Fruit fly (Drosophila melanogaster) whole organism, embryonic: ENCODE data around the gene CG9920.

Experiments used
- ATbp ChIP-seq: fragments of 200-800 bp; sonication (Bioruptor generic); optimal IDR thresholded peaks from 2 replicates; lab custom pipeline; 2017; ENCODE audit warnings: missing biosample characterization, mild to moderate bottlenecking, missing genetic modification characterization, missing genetic modification reagents
- Adf1 ChIP-seq: fragments of 200-800 bp; sonication (Bioruptor generic); IDR thresholded peaks from 2 replicates; pipeline ENCODE4 v1.3.6; 2022; ENCODE audit warnings: missing biosample characterization, missing genetic modification characterization
- Atf3 ChIP-seq: fragments of 200-800 bp; sonication (Bioruptor generic); optimal IDR thresholded peaks from 3 replicates; lab custom pipeline; 2016; ENCODE audit warnings: missing biosample characterization, missing genetic modification characterization
- Blimp-1 ChIP-seq: fragments of 200-800 bp; sonication (Bioruptor generic); optimal IDR thresholded peaks from 3 replicates; lab custom pipeline; 2018; ENCODE audit warnings: missing biosample characterization, missing genetic modification characterization, mild to moderate bottlenecking, moderate library complexity, missing genetic modification reagents
- Bteb2 ChIP-seq: fragments of 200-800 bp; sonication (Bioruptor generic); optimal IDR thresholded peaks from 2 replicates; lab custom pipeline; 2016; ENCODE audit warnings: missing biosample characterization, missing genetic modification characterization
- CG11696 ChIP-seq: fragments of 200-800 bp; sonication (Bioruptor generic); IDR thresholded peaks from 2 replicates; pipeline ENCODE4 v1.3.6; 2022; ENCODE audit warnings: missing biosample characterization, missing genetic modification characterization
- CG12071 ChIP-seq: fragments of 200-800 bp; sonication (Bioruptor generic); optimal IDR thresholded peaks from 3 replicates; lab custom pipeline; 2018; ENCODE audit warnings: missing biosample characterization, mild to moderate bottlenecking, missing genetic modification characterization
- CG14860 ChIP-seq: fragments of 200-800 bp; sonication (Bioruptor generic); IDR thresholded peaks from 3 replicates; pipeline ENCODE4 v1.3.6; 2022; ENCODE audit warnings: missing biosample characterization, missing genetic modification characterization; ENCODE audit not compliant: partially characterized antibody
- CG17361 ChIP-seq: fragments of 200-800 bp; sonication (Bioruptor generic); IDR thresholded peaks from 3 replicates; pipeline ENCODE4 v1.3.6; 2022; ENCODE audit warnings: missing biosample characterization, missing genetic modification characterization
- CG2129 ChIP-seq: fragments of 200-800 bp; sonication (Bioruptor generic); IDR thresholded peaks from 2 replicates; pipeline ENCODE4 v1.3.6; 2022; ENCODE audit warnings: missing biosample characterization, missing genetic modification characterization; ENCODE audit not compliant: partially characterized antibody
- CG2712 ChIP-seq: fragments of 200-800 bp; optimal IDR thresholded peaks from 3 replicates; lab custom pipeline; 2019; ENCODE audit warnings: missing biosample characterization, mild to moderate bottlenecking, missing genetic modification characterization, moderate library complexity
- CG2889 ChIP-seq: fragments of 200-800 bp; sonication (Bioruptor generic); IDR thresholded peaks from 3 replicates; pipeline ENCODE4 v1.3.6; 2022; ENCODE audit warnings: missing biosample characterization, missing genetic modification characterization
- CG30020 ChIP-seq: fragments of 200-800 bp; optimal IDR thresholded peaks from 2 replicates; lab custom pipeline; 2019; ENCODE audit warnings: missing biosample characterization, mild to moderate bottlenecking, missing genetic modification characterization, moderate library complexity
- CG31365 ChIP-seq: fragments of 200-800 bp; sonication (Bioruptor generic); optimal IDR thresholded peaks from 2 replicates; lab custom pipeline; 2018; ENCODE audit warnings: missing biosample characterization, mild to moderate bottlenecking, missing genetic modification characterization
- CG32532 ChIP-seq: fragments of 200-800 bp; sonication (Bioruptor generic); IDR thresholded peaks from 2 replicates; pipeline ENCODE4 v1.3.6; 2022; ENCODE audit warnings: missing biosample characterization, missing genetic modification characterization
- CG32772 ChIP-seq: fragments of 200-800 bp; sonication (Bioruptor generic); IDR thresholded peaks from 2 replicates; pipeline ENCODE4 v1.3.6; 2022; ENCODE audit warnings: missing biosample characterization, missing genetic modification characterization
- CG4328 ChIP-seq: fragments of 200-800 bp; sonication (Bioruptor generic); optimal IDR thresholded peaks from 3 replicates; lab custom pipeline; 2017; ENCODE audit warnings: missing biosample characterization, missing genetic modification reagents, missing genetic modification characterization
- CG6272 ChIP-seq: fragments of 200-800 bp; sonication (Bioruptor generic); IDR thresholded peaks from 2 replicates; pipeline ENCODE4 v1.3.6; 2022; ENCODE audit warnings: missing biosample characterization, missing genetic modification characterization
- CG9727 ChIP-seq: fragments of 200-800 bp; sonication (Bioruptor generic); optimal IDR thresholded peaks from 3 replicates; lab custom pipeline; 2017; ENCODE audit warnings: missing biosample characterization, mild to moderate bottlenecking, missing genetic modification characterization
- CG9817 ChIP-seq: fragments of 200-800 bp; sonication (Bioruptor generic); optimal IDR thresholded peaks from 2 replicates; lab custom pipeline; 2018; ENCODE audit warnings: missing biosample characterization, mild to moderate bottlenecking, missing genetic modification characterization, moderate library complexity
- D19B ChIP-seq: fragments of 200-800 bp; sonication (Bioruptor generic); optimal IDR thresholded peaks from 2 replicates; lab custom pipeline; 2017; ENCODE audit warnings: missing biosample characterization, mild to moderate bottlenecking, missing genetic modification characterization
- Deaf1 ChIP-seq: fragments of 200-800 bp; optimal IDR thresholded peaks from 3 replicates; lab custom pipeline; 2019; ENCODE audit warnings: missing biosample characterization, mild to moderate bottlenecking, missing genetic modification characterization, moderate library complexity
- Dek ChIP-seq: fragments of 200-800 bp; sonication (Bioruptor generic); optimal IDR thresholded peaks from 3 replicates; lab custom pipeline; 2019; ENCODE audit warnings: missing biosample characterization, mild to moderate bottlenecking, missing genetic modification characterization, moderate library complexity
- Hsf ChIP-seq: fragments of 200-800 bp; sonication (Bioruptor generic); optimal IDR thresholded peaks from 3 replicates; lab custom pipeline; 2016; ENCODE audit warnings: missing biosample characterization, missing genetic modification characterization
- Lim3 ChIP-seq: fragments of 200-800 bp; sonication (Bioruptor generic); IDR thresholded peaks from 2 replicates; pipeline ENCODE4 v1.3.6; 2022; ENCODE audit warnings: missing biosample characterization, missing genetic modification characterization
- Mad ChIP-seq: fragments of 200-800 bp; sonication (Bioruptor generic); optimal IDR thresholded peaks from 2 replicates; lab custom pipeline; 2016; ENCODE audit warnings: missing biosample characterization, missing genetic modification characterization
- Myb ChIP-seq: fragments of 200-800 bp; sonication (Bioruptor generic); optimal IDR thresholded peaks from 2 replicates; lab custom pipeline; 2016; ENCODE audit warnings: missing biosample characterization, missing genetic modification characterization
- NC2α ChIP-seq: fragments of 200-800 bp; sonication (Bioruptor generic); optimal IDR thresholded peaks from 2 replicates; lab custom pipeline; 2016; ENCODE audit warnings: missing biosample characterization, missing genetic modification characterization
- Poxn ChIP-seq: fragments of 200-800 bp; sonication (Bioruptor generic); IDR thresholded peaks from 2 replicates; pipeline ENCODE4 v1.3.6; 2022; ENCODE audit warnings: missing biosample characterization, missing genetic modification characterization
- Rfx ChIP-seq: fragments of 200-800 bp; sonication (Bioruptor generic); IDR thresholded peaks from 2 replicates; pipeline ENCODE4 v1.3.6; 2022; ENCODE audit warnings: missing biosample characterization, missing genetic modification characterization
- Tbp ChIP-seq: fragments of >200 bp; optimal IDR thresholded peaks from 2 replicates; lab custom pipeline; 2018; ENCODE audit warnings: missing biosample characterization, missing genetic modification characterization
- ato ChIP-seq: fragments of 200-800 bp; sonication (Bioruptor generic); IDR thresholded peaks from 2 replicates; pipeline ENCODE4 v1.3.6; 2022; ENCODE audit warnings: missing biosample characterization, missing genetic modification characterization; ENCODE audit not compliant: partially characterized antibody
- chif ChIP-seq, 2 experiments: fragments of 200-800 bp; sonication (Bioruptor generic); optimal IDR thresholded peaks; 3 replicates each; lab custom pipeline; 2016; ENCODE audit warnings: missing biosample characterization in 2 of 2, missing genetic modification characterization in 2 of 2
- chm ChIP-seq: fragments of 200-800 bp; sonication (Bioruptor generic); IDR thresholded peaks from 2 replicates; pipeline ENCODE4 v1.3.6; 2022; ENCODE audit warnings: missing biosample characterization, missing genetic modification characterization
- chn ChIP-seq: fragments of 200-800 bp; sonication (Bioruptor generic); optimal IDR thresholded peaks from 2 replicates; lab custom pipeline; 2016; ENCODE audit warnings: missing biosample characterization, missing genetic modification characterization
- emc ChIP-seq: fragments of 200-800 bp; sonication (Bioruptor generic); optimal IDR thresholded peaks from 2 replicates; lab custom pipeline; 2016; ENCODE audit warnings: missing biosample characterization, missing genetic modification characterization
- en ChIP-seq: fragments of 200-800 bp; sonication (Bioruptor generic); optimal IDR thresholded peaks from 2 replicates; lab custom pipeline; 2016; ENCODE audit warnings: missing biosample characterization, missing genetic modification characterization
- ewg ChIP-seq: fragments of 200-800 bp; sonication (Bioruptor generic); optimal IDR thresholded peaks from 3 replicates; lab custom pipeline; 2017; ENCODE audit warnings: mild to moderate bottlenecking, missing biosample characterization, missing genetic modification reagents, missing genetic modification characterization
- fd102C ChIP-seq: fragments of 200-800 bp; sonication (Bioruptor generic); optimal IDR thresholded peaks from 2 replicates; lab custom pipeline; 2018; ENCODE audit warnings: missing biosample characterization, mild to moderate bottlenecking, missing genetic modification characterization, moderate library complexity
- fru ChIP-seq: fragments of >200 bp; optimal IDR thresholded peaks from 2 replicates; lab custom pipeline; 2017
- ftz-f1 ChIP-seq: fragments of 200-800 bp; sonication (Bioruptor generic); optimal IDR thresholded peaks from 2 replicates; lab custom pipeline; 2016; ENCODE audit warnings: missing biosample characterization, missing genetic modification characterization
- grau ChIP-seq: fragments of 200-800 bp; optimal IDR thresholded peaks from 3 replicates; lab custom pipeline; 2019; ENCODE audit warnings: missing biosample characterization, mild to moderate bottlenecking, missing genetic modification characterization, moderate library complexity
- gsb ChIP-seq: fragments of 200-800 bp; sonication (Bioruptor generic); IDR thresholded peaks from 2 replicates; pipeline ENCODE4 v1.3.6; 2022; ENCODE audit warnings: missing biosample characterization, missing genetic modification characterization
- nerfin-1 ChIP-seq: fragments of 200-800 bp; sonication (Bioruptor generic); optimal IDR thresholded peaks from 3 replicates; lab custom pipeline; 2019; ENCODE audit warnings: missing biosample characterization, mild to moderate bottlenecking, missing genetic modification characterization, moderate library complexity
- nerfin-2 ChIP-seq: fragments of 200-800 bp; sonication (Bioruptor generic); IDR thresholded peaks from 2 replicates; pipeline ENCODE4 v1.3.6; 2022; ENCODE audit warnings: missing biosample characterization, missing genetic modification characterization; ENCODE audit not compliant: partially characterized antibody
- odd ChIP-seq: fragments of 200-800 bp; sonication (Bioruptor generic); optimal IDR thresholded peaks from 2 replicates; lab custom pipeline; 2017; ENCODE audit warnings: missing biosample characterization, mild to moderate bottlenecking, missing genetic modification characterization
- salm ChIP-seq: fragments of 200-800 bp; sonication (Bioruptor generic); optimal IDR thresholded peaks from 2 replicates; lab custom pipeline; 2018; ENCODE audit warnings: missing biosample characterization, mild to moderate bottlenecking, missing genetic modification characterization
- stc ChIP-seq: fragments of 200-800 bp; sonication (Bioruptor generic); IDR thresholded peaks from 2 replicates; pipeline ENCODE4 v1.3.6; 2022; ENCODE audit warnings: missing biosample characterization, missing genetic modification characterization
- tll ChIP-seq, 2 experiments: fragments of 200-800 bp in 1 of 2; fragments of >200 bp in 1 of 2; sonication (Bioruptor generic) in 1 of 2; optimal IDR thresholded peaks; 2 replicates each; lab custom pipeline; 2017 to 2019; ENCODE audit warnings: missing biosample characterization in 2 of 2, missing genetic modification characterization in 2 of 2, mild to moderate bottlenecking in 1 of 2, moderate library complexity in 1 of 2
- unc-4 ChIP-seq: fragments of 200-800 bp; sonication (Bioruptor generic); IDR thresholded peaks from 2 replicates; pipeline ENCODE4 v1.3.6; 2022; ENCODE audit warnings: missing biosample characterization, missing genetic modification characterization; ENCODE audit not compliant: partially characterized antibody
- zfh1 ChIP-seq: fragments of 200-800 bp; sonication (Bioruptor generic); IDR thresholded peaks from 3 replicates; pipeline ENCODE4 v1.3.6; 2022; ENCODE audit warnings: missing biosample characterization, missing genetic modification characterization
- zfh2 ChIP-seq: fragments of 200-800 bp; sonication (Bioruptor generic); optimal IDR thresholded peaks from 2 replicates; lab custom pipeline; 2016; ENCODE audit warnings: missing biosample characterization, missing genetic modification characterization

The CG9920 gene

DNA sequence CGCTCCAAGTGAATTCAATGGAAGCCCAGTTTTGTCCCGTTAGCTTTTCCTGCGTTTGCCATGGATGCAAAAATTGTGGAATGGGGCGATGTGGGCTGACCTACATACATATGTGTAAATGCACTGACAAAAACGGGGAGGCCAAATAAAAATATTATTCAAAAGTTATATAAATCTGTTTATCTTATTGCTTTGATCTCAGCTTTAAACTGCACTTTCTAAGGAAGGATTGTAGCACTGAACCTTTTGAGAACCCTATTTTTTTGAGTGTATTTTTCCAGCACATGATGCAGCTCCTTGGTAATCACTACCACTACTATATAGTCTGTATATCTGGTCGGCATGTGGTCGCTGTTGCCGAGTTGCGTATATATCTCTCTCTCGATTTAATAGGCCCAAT, 20.9 kb downstream of the CG9920 start (continued):
- peak; percentile 21 for TF ChIP-seq CG12071 (GFP tag; lab: Kevin White, UChicago)
- no peak for TF ChIP-seq Tbp (GFP tag; lab: Kevin White, UChicago)
- no peak for TF ChIP-seq Lim3 (GFP tag; lab: Robert Waterston, UW)
- peak; percentile 31 for TF ChIP-seq ATbp (GFP tag; lab: Kevin White, UChicago)
- no peak for TF ChIP-seq CG30020 (tag; lab: Kevin White, UChicago)
- TF ChIP-seq CG6272 (GFP tag; lab: Robert Waterston, UW), result no peak
- peak; percentile 69 for TF ChIP-seq Rfx (GFP tag; lab: Robert Waterston, UW)
- peak; percentile 64; the same call in 1 of the 3 replicates for TF ChIP-seq zfh1 (GFP tag; lab: Robert Waterston, UW)
- TF ChIP-seq Adf1 (GFP tag; lab: Robert Waterston, UW), result no peak
- TF ChIP-seq Deaf1 (tag; lab: Kevin White, UChicago), result peak; percentile 13
- TF ChIP-seq CG9727 (GFP tag; lab: Kevin White, UChicago), result peak; percentile 19
- no peak for TF ChIP-seq D19B (GFP tag; lab: Kevin White, UChicago)
- TF ChIP-seq Hsf, result no peak
- TF ChIP-seq CG4328, result peak; percentile 6
- no peak for TF ChIP-seq Poxn (GFP tag; lab: Robert Waterston, UW)
- TF ChIP-seq fd102C, result no peak
- no peak for TF ChIP-seq unc-4 (GFP tag; lab: Robert Waterston, UW)
- no peak for TF ChIP-seq CG31365 (tag; lab: Kevin White, UChicago)
- TF ChIP-seq CG9817 (tag; lab: Kevin White, UChicago), result peak; percentile 22
- TF ChIP-seq Mad (GFP tag; lab: Kevin White, UChicago), result no peak
- TF ChIP-seq tll (GFP tag; optimal IDR thresholded peaks at IDR 0.05; lab: Kevin White, UChicago), result no peak
- no peak for TF ChIP-seq Myb (GFP tag; lab: Kevin White, UChicago)
- no peak for TF ChIP-seq ato (GFP tag; lab: Robert Waterston, UW)
- no peak for TF ChIP-seq gsb (GFP tag; lab: Robert Waterston, UW)
- TF ChIP-seq emc (GFP tag; lab: Kevin White, UChicago), result no peak
- no peak for TF ChIP-seq fru (lab: Kevin White, UChicago)
- no peak for TF ChIP-seq Dek (tag; lab: Kevin White, UChicago)
- no peak for TF ChIP-seq en (GFP tag; lab: Kevin White, UChicago)
- TF ChIP-seq chn (GFP tag; lab: Kevin White, UChicago), result no peak
- no peak for TF ChIP-seq NC2α (GFP tag; lab: Kevin White, UChicago)
- 0 out of 3 replicates have a peak, but pooled peaks have one; percentile 15 for TF ChIP-seq CG17361 (GFP tag; lab: Robert Waterston, UW)
- peak; percentile 19 to 35 for TF ChIP-seq chif (GFP tag; optimal IDR thresholded peaks at IDR 0.05; lab: Kevin White, UChicago)
- TF ChIP-seq ewg (GFP tag; lab: Kevin White, UChicago), result no peak
- TF ChIP-seq CG2129, result no peak
- TF ChIP-seq grau (tag; lab: Kevin White, UChicago), result peak; percentile 21
- no peak for TF ChIP-seq Bteb2
- peak; percentile 63; the same call in 1 of the 2 replicates for TF ChIP-seq CG32532 (GFP tag; lab: Robert Waterston, UW)
- no peak for TF ChIP-seq nerfin-2
- no peak for TF ChIP-seq Atf3 (GFP tag; lab: Kevin White, UChicago)
- TF ChIP-seq Blimp-1 (GFP tag; lab: Kevin White, UChicago), result peak; percentile 50
- no peak for TF ChIP-seq CG2712
- TF ChIP-seq CG14860 (GFP tag; lab: Robert Waterston, UW), result no peak
- TF ChIP-seq zfh2 (GFP tag; lab: Kevin White, UChicago), result no peak
- no peak for TF ChIP-seq odd (GFP tag; lab: Kevin White, UChicago)
- no peak for TF ChIP-seq salm (tag; lab: Kevin White, UChicago)
- 0 out of 3 replicates have a peak, but pooled peaks have one; percentile 13 for TF ChIP-seq CG2889 (GFP tag; lab: Robert Waterston, UW)
- TF ChIP-seq CG11696, result no peak
- TF ChIP-seq chm (GFP tag; lab: Robert Waterston, UW), result no peak; the same call in 1 of the 2 replicates
- no peak for TF ChIP-seq ftz-f1 (GFP tag; lab: Kevin White, UChicago)
- peak; percentile 52; the same call in 1 of the 2 replicates for TF ChIP-seq CG32772 (GFP tag; lab: Robert Waterston, UW)
- no peak for TF ChIP-seq nerfin-1
- TF ChIP-seq stc (GFP tag; lab: Robert Waterston, UW), result peak; percentile 47; the same call in 1 of the 2 replicates
